Fruit fly (Drosophila melanogaster) whole organism, embryonic: Measurements from ENCODE around the gene Fcp3C.

Experiments used
- Atf6 ChIP-seq: fragments of 200-800 bp; sonication (Bioruptor generic); IDR thresholded peaks from 2 replicates; pipeline ENCODE4 v1.3.6; 2022; ENCODE audit warnings: missing biosample characterization, missing genetic modification characterization
- B-H1 ChIP-seq: fragments of 200-800 bp; sonication (Bioruptor generic); IDR thresholded peaks from 3 replicates; pipeline ENCODE4 v1.3.6; 2022; ENCODE audit warnings: missing biosample characterization, missing genetic modification characterization
- CG10431 ChIP-seq: fragments of 200-800 bp; sonication (Bioruptor generic); optimal IDR thresholded peaks from 3 replicates; lab custom pipeline; 2018; ENCODE audit warnings: missing biosample characterization, mild to moderate bottlenecking, missing genetic modification characterization
- CG10543 ChIP-seq: fragments of 200-800 bp; sonication (Bioruptor generic); optimal IDR thresholded peaks from 3 replicates; lab custom pipeline; 2017; ENCODE audit warnings: missing biosample characterization, mild to moderate bottlenecking, missing genetic modification characterization, moderate library complexity
- CG11085 ChIP-seq: fragments of 200-800 bp; sonication (Bioruptor generic); IDR thresholded peaks from 2 replicates; pipeline ENCODE4 v1.3.6; 2022; ENCODE audit warnings: missing biosample characterization, missing genetic modification characterization
- CG12236 ChIP-seq: fragments of 200-800 bp; sonication (Bioruptor generic); optimal IDR thresholded peaks from 2 replicates; lab custom pipeline; 2016; ENCODE audit warnings: missing biosample characterization, missing genetic modification characterization
- CG12744 ChIP-seq: fragments of 200-800 bp; sonication (Bioruptor generic); optimal IDR thresholded peaks from 2 replicates; lab custom pipeline; 2016; ENCODE audit warnings: missing biosample characterization, missing genetic modification characterization
- CG17829 ChIP-seq: fragments of 200-800 bp; optimal IDR thresholded peaks from 2 replicates; lab custom pipeline; 2019; ENCODE audit warnings: missing biosample characterization, mild to moderate bottlenecking, missing genetic modification characterization, moderate library complexity
- CG2199 ChIP-seq: fragments of 200-800 bp; sonication (Bioruptor generic); IDR thresholded peaks from 3 replicates; pipeline ENCODE4 v1.3.6; 2022; ENCODE audit warnings: missing biosample characterization, missing genetic modification characterization
- CG31441 ChIP-seq: fragments of 200-800 bp; sonication (Bioruptor generic); IDR thresholded peaks from 2 replicates; pipeline ENCODE4 v1.3.6; 2022; ENCODE audit warnings: missing biosample characterization, missing genetic modification characterization
- CG32532 ChIP-seq: fragments of 200-800 bp; sonication (Bioruptor generic); IDR thresholded peaks from 2 replicates; pipeline ENCODE4 v1.3.6; 2022; ENCODE audit warnings: missing biosample characterization, missing genetic modification characterization
- CG4282 ChIP-seq: fragments of 200-800 bp; sonication (Bioruptor generic); optimal IDR thresholded peaks from 2 replicates; lab custom pipeline; 2016; ENCODE audit warnings: missing biosample characterization, missing genetic modification characterization
- CG4424 ChIP-seq: fragments of 200-800 bp; sonication (Bioruptor generic); optimal IDR thresholded peaks from 3 replicates; lab custom pipeline; 2016; ENCODE audit warnings: missing biosample characterization, missing genetic modification characterization
- CG4617 ChIP-seq: fragments of 200-800 bp; sonication (Bioruptor generic); optimal IDR thresholded peaks from 3 replicates; lab custom pipeline; 2016; ENCODE audit warnings: missing biosample characterization, missing genetic modification characterization, borderline replicate concordance
- CG4820 ChIP-seq: fragments of 200-800 bp; sonication (Bioruptor generic); optimal IDR thresholded peaks from 3 replicates; lab custom pipeline; 2016; ENCODE audit warnings: missing biosample characterization, missing genetic modification characterization
- CG6654 ChIP-seq: fragments of 200-800 bp; sonication (Bioruptor generic); optimal IDR thresholded peaks from 2 replicates; lab custom pipeline; 2017; ENCODE audit warnings: missing biosample characterization, mild to moderate bottlenecking, missing genetic modification characterization
- CG6813 ChIP-seq: fragments of 200-800 bp; sonication (Bioruptor generic); optimal IDR thresholded peaks from 2 replicates; lab custom pipeline; 2017; ENCODE audit warnings: missing biosample characterization, missing genetic modification characterization, mild to moderate bottlenecking, moderate library complexity, missing genetic modification reagents
- CG7839 ChIP-seq: fragments of 200-800 bp; sonication (Bioruptor generic); optimal IDR thresholded peaks from 3 replicates; lab custom pipeline; 2018; ENCODE audit warnings: missing biosample characterization, mild to moderate bottlenecking, missing genetic modification characterization, moderate library complexity
- Chrac-16 ChIP-seq: fragments of 200-800 bp; sonication (Bioruptor generic); optimal IDR thresholded peaks from 3 replicates; lab custom pipeline; 2016; ENCODE audit warnings: missing biosample characterization, missing genetic modification characterization
- Dll ChIP-seq: fragments of 200-800 bp; sonication (Bioruptor generic); IDR thresholded peaks from 4 replicates; pipeline ENCODE4 v1.3.6; 2022; ENCODE audit warnings: missing biosample characterization, missing genetic modification characterization; ENCODE audit not compliant: partially characterized antibody
- Doc3 ChIP-seq: fragments of 200-800 bp; sonication (Bioruptor generic); IDR thresholded peaks from 3 replicates; pipeline ENCODE4 v1.3.6; 2022; ENCODE audit warnings: missing biosample characterization, missing genetic modification characterization; ENCODE audit not compliant: partially characterized antibody
- E2f2 ChIP-seq: fragments of 200-800 bp; sonication (Bioruptor generic); IDR thresholded peaks from 2 replicates; pipeline ENCODE4 v1.3.6; 2022; ENCODE audit warnings: missing biosample characterization, missing genetic modification characterization
- HLH54F ChIP-seq: fragments of 200-800 bp; sonication (Bioruptor generic); optimal IDR thresholded peaks from 3 replicates; lab custom pipeline; 2016; ENCODE audit warnings: missing biosample characterization, missing genetic modification characterization
- MESR4 ChIP-seq: fragments of 200-800 bp; sonication (Bioruptor generic); optimal IDR thresholded peaks from 2 replicates; lab custom pipeline; 2018; ENCODE audit warnings: missing biosample characterization, mild to moderate bottlenecking, missing genetic modification characterization, moderate library complexity
- Nf-YA ChIP-seq: fragments of 200-800 bp; sonication (Bioruptor generic); IDR thresholded peaks from 2 replicates; pipeline ENCODE4 v1.3.6; 2022; ENCODE audit warnings: missing biosample characterization, missing genetic modification characterization
- Oaz ChIP-seq: fragments of 200-800 bp; sonication (Bioruptor generic); IDR thresholded peaks from 2 replicates; pipeline ENCODE4 v1.3.6; 2022; ENCODE audit warnings: missing biosample characterization, missing genetic modification characterization
- Ptx1 ChIP-seq: fragments of 200-800 bp; sonication (Bioruptor generic); IDR thresholded peaks from 2 replicates; pipeline ENCODE4 v1.3.6; 2022; ENCODE audit warnings: missing biosample characterization, missing genetic modification characterization
- Scr ChIP-seq: fragments of 200-800 bp; sonication (Bioruptor generic); IDR thresholded peaks from 2 replicates; pipeline ENCODE4 v1.3.6; 2022; ENCODE audit warnings: missing biosample characterization, missing genetic modification characterization; ENCODE audit not compliant: partially characterized antibody
- Taf1 ChIP-seq: fragments of 200-800 bp; sonication (Bioruptor generic); IDR thresholded peaks from 2 replicates; pipeline ENCODE4 v1.3.6; 2022; ENCODE audit warnings: missing biosample characterization, missing genetic modification characterization
- Tbp ChIP-seq: fragments of >200 bp; optimal IDR thresholded peaks from 2 replicates; lab custom pipeline; 2018; ENCODE audit warnings: missing biosample characterization, missing genetic modification characterization
- YL-1 ChIP-seq: fragments of 200-800 bp; sonication (Bioruptor generic); optimal IDR thresholded peaks from 3 replicates; lab custom pipeline; 2017; ENCODE audit warnings: missing biosample characterization, mild to moderate bottlenecking, missing genetic modification characterization
- cas ChIP-seq: fragments of 200-800 bp; sonication (Bioruptor generic); IDR thresholded peaks from 2 replicates; pipeline ENCODE4 v1.3.6; 2022; ENCODE audit warnings: missing biosample characterization, missing genetic modification characterization
- danr ChIP-seq: fragments of 200-800 bp; sonication (Bioruptor generic); IDR thresholded peaks from 2 replicates; pipeline ENCODE4 v1.3.6; 2022; ENCODE audit warnings: missing biosample characterization, missing genetic modification characterization
- dmrt11E ChIP-seq: fragments of 200-800 bp; sonication (Bioruptor generic); optimal IDR thresholded peaks from 3 replicates; lab custom pipeline; 2018; ENCODE audit warnings: missing biosample characterization, mild to moderate bottlenecking, missing genetic modification characterization, moderate library complexity
- fd102C ChIP-seq: fragments of 200-800 bp; sonication (Bioruptor generic); optimal IDR thresholded peaks from 2 replicates; lab custom pipeline; 2018; ENCODE audit warnings: missing biosample characterization, mild to moderate bottlenecking, missing genetic modification characterization, moderate library complexity
- gt ChIP-seq: fragments of 200-800 bp; sonication (Bioruptor generic); IDR thresholded peaks from 2 replicates; pipeline ENCODE4 v1.3.6; 2022; ENCODE audit warnings: missing biosample characterization, missing genetic modification characterization
- kni ChIP-seq: fragments of 200-800 bp; sonication (Bioruptor generic); optimal IDR thresholded peaks from 3 replicates; lab custom pipeline; 2017; ENCODE audit warnings: mild to moderate bottlenecking, missing biosample characterization, missing genetic modification reagents, missing genetic modification characterization
- lmd ChIP-seq: fragments of 200-800 bp; sonication (Bioruptor generic); IDR thresholded peaks from 2 replicates; pipeline ENCODE4 v1.3.6; 2022; ENCODE audit warnings: missing biosample characterization, missing genetic modification characterization
- mirr ChIP-seq: fragments of 200-800 bp; sonication (Bioruptor generic); optimal IDR thresholded peaks from 3 replicates; lab custom pipeline; 2018; ENCODE audit warnings: missing biosample characterization, mild to moderate bottlenecking, missing genetic modification characterization
- nau ChIP-seq: fragments of 200-800 bp; sonication (Bioruptor generic); optimal IDR thresholded peaks from 3 replicates; lab custom pipeline; 2017; ENCODE audit warnings: missing biosample characterization, mild to moderate bottlenecking, missing genetic modification characterization, missing genetic modification reagents
- nom ChIP-seq: fragments of 200-800 bp; sonication (Bioruptor generic); optimal IDR thresholded peaks from 2 replicates; lab custom pipeline; 2017; ENCODE audit warnings: missing biosample characterization, missing genetic modification characterization, mild to moderate bottlenecking, moderate library complexity, missing genetic modification reagents
- otp ChIP-seq: fragments of 200-800 bp; sonication (Bioruptor generic); IDR thresholded peaks from 3 replicates; pipeline ENCODE4, ENCODE4 v1.3.6; 2022; ENCODE audit warnings: missing biosample characterization, missing genetic modification characterization
- pho ChIP-seq: fragments of 200-800 bp; sonication (Bioruptor generic); optimal IDR thresholded peaks from 2 replicates; lab custom pipeline; 2016; ENCODE audit warnings: missing biosample characterization, missing genetic modification characterization
- phol ChIP-seq: fragments of 200-800 bp; sonication (Bioruptor generic); optimal IDR thresholded peaks from 3 replicates; lab custom pipeline; 2018; ENCODE audit warnings: missing biosample characterization, mild to moderate bottlenecking, missing genetic modification characterization, moderate library complexity
- pzg ChIP-seq: fragments of 200-800 bp; sonication (Bioruptor generic); optimal IDR thresholded peaks from 3 replicates; lab custom pipeline; 2018; ENCODE audit warnings: missing biosample characterization, mild to moderate bottlenecking, missing genetic modification characterization, moderate library complexity
- ro ChIP-seq: fragments of 200-800 bp; sonication (Bioruptor generic); IDR thresholded peaks from 2 replicates; pipeline ENCODE4 v1.3.6; 2022; ENCODE audit warnings: missing biosample characterization, missing genetic modification characterization
- sd ChIP-seq: fragments of 200-800 bp; sonication (Bioruptor generic); optimal IDR thresholded peaks from 3 replicates; lab custom pipeline; 2018; ENCODE audit warnings: missing biosample characterization, mild to moderate bottlenecking, missing genetic modification characterization, moderate library complexity
- tup ChIP-seq: fragments of 200-800 bp; sonication (Bioruptor generic); optimal IDR thresholded peaks from 2 replicates; lab custom pipeline; 2016; ENCODE audit warnings: missing biosample characterization, mild to moderate bottlenecking, missing genetic modification characterization, moderate library complexity

The Fcp3C gene

DNA sequence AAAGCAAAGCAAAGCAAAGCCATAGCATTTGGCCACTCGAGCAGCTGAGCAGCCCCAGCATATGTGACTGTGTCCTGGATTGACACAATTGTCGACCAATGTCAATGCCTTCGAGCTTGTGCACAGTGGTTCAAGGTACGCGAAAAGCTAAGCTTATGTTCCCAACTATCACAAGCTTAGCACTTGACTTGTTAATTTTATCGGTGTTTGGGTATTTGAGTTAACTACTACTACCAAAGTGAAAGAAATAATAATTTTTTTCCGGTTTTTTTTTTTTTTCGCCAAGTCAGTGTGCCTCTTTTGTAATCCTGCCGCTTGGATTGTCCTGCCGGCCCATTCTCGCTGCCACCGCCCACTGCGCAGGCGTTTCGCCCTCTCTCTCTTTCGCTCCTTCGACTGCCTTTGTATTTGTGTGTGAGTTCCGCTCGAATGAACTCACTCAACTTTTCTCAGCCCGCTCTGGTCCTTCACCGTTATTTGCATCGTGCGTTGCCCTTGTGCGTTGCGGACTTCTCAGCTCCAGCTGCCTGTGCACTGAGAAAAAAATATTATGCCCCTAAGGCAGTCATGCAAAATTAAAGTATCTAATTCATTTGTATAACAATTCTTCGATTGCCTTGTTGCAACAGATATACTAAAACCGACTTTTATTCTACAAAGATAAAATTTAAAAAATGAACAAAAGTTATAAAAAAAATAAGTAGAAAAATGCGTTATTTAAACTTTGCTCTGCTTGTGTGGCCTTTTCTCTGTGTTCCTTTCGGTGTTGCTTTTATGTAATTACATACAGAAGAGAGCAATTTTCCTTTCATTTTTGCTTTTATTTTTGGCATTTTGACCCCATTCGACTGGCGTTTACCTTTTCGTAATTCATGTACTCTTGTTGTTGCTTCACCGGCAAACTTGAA is 31.9 kb upstream of the Fcp3C start (continued):
- TF ChIP-seq Chrac-16 (GFP tag; lab: Kevin White, UChicago) (peak; percentile 43), CG2199 (GFP tag; lab: Robert Waterston, UW) (no peak), CG10543 (peak; percentile 23), kni (GFP tag; lab: Kevin White, UChicago) (no peak), cas (GFP tag; lab: Robert Waterston, UW) (0 out of 2 replicates have a peak, but pooled peaks have one; percentile 29), HLH54F (GFP tag; lab: Kevin White, UChicago) (peak; percentile 49), CG4282 (GFP tag; lab: Kevin White, UChicago) (peak; percentile 18), CG12744 (GFP tag; lab: Kevin White, UChicago) (peak; percentile 38), Scr (GFP tag; lab: Robert Waterston, UW) (no peak), mirr (GFP tag; lab: Kevin White, UChicago) (peak; percentile 3), phol (tag; lab: Kevin White, UChicago) (peak; percentile 48), CG4617 (GFP tag; lab: Kevin White, UChicago) (no peak), Taf1 (peak; percentile 52), CG31441 (GFP tag; lab: Robert Waterston, UW) (peak; percentile 57), CG32532 (GFP tag; lab: Robert Waterston, UW) (peak; percentile 80), gt (GFP tag; lab: Robert Waterston, UW) (0 out of 2 replicates have a peak, but pooled peaks have one; percentile 49), tup (GFP tag; lab: Kevin White, UChicago) (peak; percentile 68), fd102C (GFP tag; lab: Kevin White, UChicago) (no peak), MESR4 (no peak), Tbp (no peak), E2f2 (GFP tag; lab: Robert Waterston, UW) (peak; percentile 57), CG6654 (GFP tag; lab: Kevin White, UChicago) (peak; percentile 17), Nf-YA (peak; percentile 54; the same call in 1 of the 2 replicates), B-H1 (GFP tag; lab: Robert Waterston, UW) (peak; percentile 62), danr (GFP tag; lab: Robert Waterston, UW) (peak; percentile 25; the same call in 1 of the 2 replicates), ro (GFP tag; lab: Robert Waterston, UW) (0 out of 2 replicates have a peak, but pooled peaks have one; percentile 50), otp (peak; percentile 79; the same call in 2 of the 3 replicates), CG6813 (GFP tag; lab: Kevin White, UChicago) (peak; percentile 79), dmrt11E (no peak), lmd (GFP tag; lab: Robert Waterston, UW) (peak; percentile 75), Doc3 (GFP tag; lab: Robert Waterston, UW) (no peak), pho (GFP tag; lab: Kevin White, UChicago) (peak; percentile 55), CG4820 (GFP tag; lab: Kevin White, UChicago) (peak; percentile 46), nau (GFP tag; lab: Kevin White, UChicago) (peak; percentile 33), pzg (GFP tag; lab: Kevin White, UChicago) (no peak), CG17829 (tag; lab: Kevin White, UChicago) (no peak), CG7839 (tag; lab: Kevin White, UChicago) (peak; percentile 71), Oaz (GFP tag; lab: Robert Waterston, UW) (peak; percentile 60), CG4424 (GFP tag; lab: Kevin White, UChicago) (peak; percentile 56), Dll (GFP tag; lab: Robert Waterston, UW) (no peak), CG11085 (GFP tag; lab: Robert Waterston, UW) (no peak), Atf6 (GFP tag; lab: Robert Waterston, UW) (peak; percentile 84), CG12236 (GFP tag; lab: Kevin White, UChicago) (no peak), nom (GFP tag; lab: Kevin White, UChicago) (no peak), YL-1 (GFP tag; lab: Kevin White, UChicago) (no peak), CG10431 (no peak), sd (peak; percentile 8), Ptx1 (peak; percentile 66)
